Worm (Caenorhabditis elegans): Measurements from ENCODE around the gene nlg-1.

Gene nlg-1

DNA sequence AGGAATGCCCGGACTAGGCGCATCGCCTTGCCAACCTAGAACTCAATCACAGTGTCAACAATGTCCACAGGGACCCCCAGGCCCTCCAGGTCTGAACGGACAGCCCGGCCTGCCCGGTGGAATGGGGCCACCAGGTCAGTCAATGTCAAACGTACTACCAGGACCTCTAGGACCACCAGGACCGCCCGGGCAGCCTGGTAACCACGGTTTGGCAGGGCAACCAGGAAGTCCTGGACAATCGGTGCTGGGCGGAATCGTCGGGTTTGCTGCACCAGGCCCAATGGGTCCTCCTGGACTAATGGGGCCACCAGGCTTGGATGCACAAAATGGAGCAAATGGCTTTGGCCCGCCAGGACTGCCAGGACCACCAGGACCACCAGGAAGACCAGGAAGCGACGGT is 40.3 kb downstream of the nlg-1 start:
- no peak for TF ChIP-seq unc-120 (tag; optimal IDR thresholded peaks at IDR 0.05; ENCODE audit: poor library complexity, severe bottlenecking)
- no peak for TF ChIP-seq flh-1 (GFP tag; optimal IDR thresholded peaks at IDR 0.05)
- no peak for TF ChIP-seq unc-39 (tag; optimal IDR thresholded peaks at IDR 0.05)
- TF ChIP-seq zip-8 (tag; optimal IDR thresholded peaks at IDR 0.05), result no peak
- TF ChIP-seq tbx-8 (GFP tag; optimal IDR thresholded peaks at IDR 0.05), result no peak
- no peak for TF ChIP-seq nhr-2 (tag; optimal IDR thresholded peaks at IDR 0.05)
- TF ChIP-seq ztf-11 (tag; optimal IDR thresholded peaks at IDR 0.05), result no peak
- no peak for TF ChIP-seq cnd-1 (tag; optimal IDR thresholded peaks at IDR 0.05)
- TF ChIP-seq unc-62 (GFP tag; optimal IDR thresholded peaks at IDR 0.05), result no peak
- no peak for TF ChIP-seq hlh-1 (tag; optimal IDR thresholded peaks at IDR 0.05)
- no peak for TF ChIP-seq nhr-237 (tag; optimal IDR thresholded peaks at IDR 0.05)
- no peak for TF ChIP-seq sem-2 (GFP tag; optimal IDR thresholded peaks at IDR 0.05)
- TF ChIP-seq ceh-43 (GFP tag; optimal IDR thresholded peaks at IDR 0.05), result no peak

DNA sequence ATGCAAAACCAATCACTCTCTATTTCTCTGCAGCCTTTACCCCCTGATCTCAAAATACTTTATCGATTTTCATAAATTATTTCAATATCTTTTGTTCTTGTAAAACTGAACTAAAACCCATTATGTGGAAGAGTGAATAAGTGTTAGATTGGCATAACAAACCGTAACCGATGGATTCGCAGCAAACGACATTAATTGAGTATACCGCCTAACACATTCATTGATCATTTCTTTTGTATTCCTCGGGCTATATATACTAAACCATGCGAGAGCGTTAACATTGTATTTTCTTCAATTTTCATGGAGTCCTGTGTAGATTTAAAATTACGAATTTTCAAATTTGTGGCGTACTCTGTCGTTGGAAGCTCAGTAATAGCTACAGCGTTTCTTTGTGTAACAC is 41.2 kb downstream of the nlg-1 start, which contains the start of gene col-9:
Gene col-9, plus strand, starts transcription at position 301 of the 400 bp plus-strand sequence.
- TF ChIP-seq ceh-83 (GFP tag; optimal IDR thresholded peaks at IDR 0.05) (no peak), ham-2 (GFP tag; optimal IDR thresholded peaks at IDR 0.05) (no peak), lin-32 (GFP tag; optimal IDR thresholded peaks at IDR 0.05) (no peak), nhr-12 (tag; optimal IDR thresholded peaks at IDR 0.05) (no peak), mls-2 (tag; optimal IDR thresholded peaks at IDR 0.05) (no peak), nhr-237 (tag; optimal IDR thresholded peaks at IDR 0.05) (no peak), ces-1 (GFP tag; optimal IDR thresholded peaks at IDR 0.05) (no peak), cnd-1 (tag; optimal IDR thresholded peaks at IDR 0.05) (no peak), zip-8 (tag; optimal IDR thresholded peaks at IDR 0.05) (no peak), unc-62 (GFP tag; optimal IDR thresholded peaks at IDR 0.05) (no peak), nhr-2 (tag; optimal IDR thresholded peaks at IDR 0.05) (no peak), blmp-1 (tag; optimal IDR thresholded peaks at IDR 0.05) (no peak), unc-120 (tag; optimal IDR thresholded peaks at IDR 0.05; ENCODE audit: poor library complexity, severe bottlenecking) (no peak), snpc-4 (tag; optimal IDR thresholded peaks at IDR 0.05) (no peak), ztf-11 (tag; optimal IDR thresholded peaks at IDR 0.05) (no peak), pha-4 (tag; optimal IDR thresholded peaks at IDR 0.05) (no peak)

DNA sequence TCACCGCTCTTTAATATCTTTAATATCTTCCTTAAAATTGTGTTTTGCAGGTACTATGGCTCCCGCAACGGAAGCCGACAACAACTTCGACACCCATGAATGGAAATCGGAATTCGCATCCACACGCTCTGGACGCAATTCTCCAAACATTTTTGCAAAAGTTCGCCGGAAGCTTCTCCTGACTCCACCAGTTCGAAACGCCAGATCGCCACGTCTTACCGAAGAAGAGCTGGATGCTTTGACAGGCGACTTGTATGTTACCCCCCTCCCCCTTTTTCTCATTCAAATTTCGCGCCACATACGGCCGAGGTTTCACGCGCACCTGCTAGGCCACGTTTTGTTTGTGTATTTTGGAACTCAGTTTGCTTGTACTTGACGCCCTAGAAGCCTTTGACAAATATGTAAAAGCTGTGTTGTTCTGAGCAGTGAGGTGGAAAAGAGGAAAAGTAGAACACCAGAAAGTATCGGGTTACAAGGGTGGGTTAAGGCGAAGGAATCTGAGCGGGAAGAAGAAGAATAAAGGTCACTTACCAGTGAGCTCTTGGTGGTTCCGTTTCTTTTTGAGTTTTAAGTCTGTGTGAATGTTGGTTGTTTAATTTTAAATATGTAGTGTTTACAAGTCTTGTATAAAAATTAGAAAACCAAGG is 46.1 kb downstream of the nlg-1 start, which contains the start of gene unc-84:
Gene unc-84, plus strand, starts transcription at position 51 of the 647 bp plus-strand sequence.
- TF ChIP-seq ham-2 (GFP tag; optimal IDR thresholded peaks at IDR 0.05), result no peak
- TF ChIP-seq sptf-1 (tag; optimal IDR thresholded peaks at IDR 0.05), result peak; percentile 37

DNA sequence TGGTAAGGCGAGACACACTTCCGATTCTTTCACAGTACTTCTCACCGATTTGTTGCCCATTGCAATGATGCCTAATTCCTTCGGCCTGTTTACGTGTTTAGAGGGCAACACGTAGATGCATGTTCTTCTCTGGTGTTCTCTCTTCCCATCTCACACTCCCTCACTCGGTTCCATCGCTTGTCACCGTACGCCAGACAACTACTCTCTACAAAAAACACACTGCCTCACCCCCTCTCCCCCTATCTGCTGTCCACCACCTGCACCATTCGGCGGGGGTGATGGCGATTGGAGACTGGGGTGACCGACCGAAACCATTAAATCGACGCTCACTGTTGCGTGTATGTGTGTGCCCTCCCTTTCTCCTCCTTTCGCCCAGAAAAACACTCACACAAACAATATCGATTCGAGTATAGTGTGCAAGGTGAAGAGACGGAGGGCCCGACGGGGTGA is 47.1 kb downstream of the nlg-1 start:
- TF ChIP-seq hlh-1 (tag; optimal IDR thresholded peaks at IDR 0.05) (no peak), ceh-39 (tag; optimal IDR thresholded peaks at IDR 0.05) (peak; percentile 87), sem-2 (GFP tag; optimal IDR thresholded peaks at IDR 0.05) (no peak), lsy-2 (tag; optimal IDR thresholded peaks at IDR 0.05) (no peak), ceh-43 (GFP tag; optimal IDR thresholded peaks at IDR 0.05) (peak; percentile 1), lin-32 (GFP tag; optimal IDR thresholded peaks at IDR 0.05) (peak; percentile 67), elt-1 (tag; optimal IDR thresholded peaks at IDR 0.05; ENCODE audit: borderline replicate concordance, insufficient read depth) (peak; percentile 27), mls-2 (tag; optimal IDR thresholded peaks at IDR 0.05) (peak; percentile 79), mep-1 (tag; optimal IDR thresholded peaks at IDR 0.05) (peak; percentile 46), ham-2 (GFP tag; optimal IDR thresholded peaks at IDR 0.05) (peak; percentile 63), M03D4.4 (tag; optimal IDR thresholded peaks at IDR 0.05) (peak; percentile 26), unc-120 (tag; optimal IDR thresholded peaks at IDR 0.05; ENCODE audit: poor library complexity, severe bottlenecking) (peak; percentile 10), drap-1 (GFP tag; optimal IDR thresholded peaks at IDR 0.05) (peak; percentile 67), unc-39 (tag; optimal IDR thresholded peaks at IDR 0.05) (peak; percentile 1), ces-1 (GFP tag; optimal IDR thresholded peaks at IDR 0.05) (no peak), unc-62 (GFP tag; optimal IDR thresholded peaks at IDR 0.05) (peak; percentile 70), nhr-2 (tag; optimal IDR thresholded peaks at IDR 0.05) (peak; percentile 90), sptf-1 (tag; optimal IDR thresholded peaks at IDR 0.05) (peak; percentile 69), cnd-1 (tag; optimal IDR thresholded peaks at IDR 0.05) (peak; percentile 70)

DNA sequence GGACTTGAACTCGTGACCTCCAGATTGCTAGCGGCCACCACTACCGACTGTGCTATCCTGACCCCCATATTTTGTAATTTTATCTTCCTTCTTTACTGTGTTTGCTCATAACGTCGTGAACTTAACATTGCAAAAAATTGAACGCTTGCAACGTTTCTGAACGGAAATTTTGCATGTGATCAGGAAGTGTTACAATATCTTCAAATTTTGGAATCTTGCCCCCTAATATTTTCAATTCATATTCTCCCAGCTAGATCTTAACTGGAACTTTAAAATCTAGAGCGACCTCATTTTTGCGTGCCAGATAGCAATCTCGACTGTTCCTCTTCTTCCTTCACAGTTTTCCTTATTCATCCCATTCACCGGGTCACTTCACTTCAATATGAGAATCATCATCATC is 49.2 kb downstream of the nlg-1 start, which contains the start of gene F54B11.10:
Gene F54B11.10, plus strand, starts transcription at position 301 of the 400 bp plus-strand sequence.
- TF ChIP-seq cnd-1 (tag; optimal IDR thresholded peaks at IDR 0.05), result no peak
- no peak for TF ChIP-seq ztf-11 (tag; optimal IDR thresholded peaks at IDR 0.05)
- TF ChIP-seq flh-1 (GFP tag; optimal IDR thresholded peaks at IDR 0.05), result no peak
- no peak for TF ChIP-seq ceh-39 (tag; optimal IDR thresholded peaks at IDR 0.05)
- TF ChIP-seq unc-120 (tag; optimal IDR thresholded peaks at IDR 0.05; ENCODE audit: poor library complexity, severe bottlenecking), result no peak
- TF ChIP-seq M03D4.4 (tag; optimal IDR thresholded peaks at IDR 0.05), result no peak
- TF ChIP-seq lin-32 (GFP tag; optimal IDR thresholded peaks at IDR 0.05), result no peak
- no peak for TF ChIP-seq pha-4 (tag; optimal IDR thresholded peaks at IDR 0.05)
- no peak for TF ChIP-seq hlh-1 (tag; optimal IDR thresholded peaks at IDR 0.05)
